Fruit fly (Drosophila melanogaster): ENCODE data around the gene hng3.

The hng3 gene

DNA sequence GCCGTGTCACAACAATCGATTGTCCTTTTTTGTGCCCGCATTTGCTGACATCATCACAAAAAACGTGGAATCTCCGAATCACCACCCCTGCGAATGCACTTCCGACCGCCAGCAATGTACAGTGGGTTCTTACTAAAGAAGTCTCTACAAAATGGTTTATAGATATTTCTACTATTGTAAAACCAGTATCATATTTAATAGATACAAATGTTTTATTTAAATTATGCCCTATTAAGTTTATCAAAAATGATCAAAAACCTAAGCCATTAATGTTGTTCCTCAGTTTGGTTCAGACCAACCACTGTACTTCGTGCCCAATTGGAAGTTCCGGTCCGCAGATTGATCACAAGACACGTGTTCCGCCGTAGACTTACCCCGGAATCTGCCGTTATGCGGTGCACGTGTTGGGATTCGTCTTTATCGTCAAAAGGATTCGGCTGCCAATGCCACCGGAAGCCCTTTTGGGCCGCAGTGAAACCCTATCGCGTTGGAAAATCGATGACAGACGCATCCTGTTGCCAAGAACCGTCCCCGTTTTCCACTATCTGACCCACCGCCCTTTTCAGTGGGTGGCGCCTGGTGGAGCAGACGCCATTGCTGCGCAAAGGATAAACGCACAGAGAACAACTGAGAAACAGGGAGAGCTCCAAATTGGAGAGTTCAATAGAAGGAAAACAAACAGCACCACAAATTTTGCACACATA lies 49.4 kb upstream of the hng3 start (continued):
- no peak for TF ChIP-seq HLHmδ (GFP tag; optimal IDR thresholded peaks at IDR 0.05)
- TF ChIP-seq HLH4C (GFP tag; IDR thresholded peaks at IDR 0.05; ENCODE audit: partially characterized antibody) = no peak
- no peak for TF ChIP-seq sqz (GFP tag; optimal IDR thresholded peaks at IDR 0.05)
- no peak for TF ChIP-seq CG4328 (GFP tag; optimal IDR thresholded peaks at IDR 0.05)
- peak; percentile 3 for TF ChIP-seq caup (GFP tag; optimal IDR thresholded peaks at IDR 0.05; ENCODE audit: severe bottlenecking)
- peak; percentile 11 for TF ChIP-seq Hmr (GFP tag; optimal IDR thresholded peaks at IDR 0.05)
- TF ChIP-seq lilli (GFP tag; optimal IDR thresholded peaks at IDR 0.05) = no peak
- no peak for TF ChIP-seq CG10321 (GFP tag; IDR thresholded peaks at IDR 0.05)
- peak; percentile 0 for TF ChIP-seq Deaf1 (tag; optimal IDR thresholded peaks at IDR 0.05)
- TF ChIP-seq Gug (GFP tag; IDR thresholded peaks at IDR 0.05) = 0 out of 4 replicates have a peak, but pooled peaks have one; percentile 3
- no peak for TF ChIP-seq CG13894 (tag; optimal IDR thresholded peaks at IDR 0.05)
- TF ChIP-seq dysf (GFP tag; IDR thresholded peaks at IDR 0.05) = no peak
- no peak for TF ChIP-seq tup (GFP tag; optimal IDR thresholded peaks at IDR 0.05)
- TF ChIP-seq ftz-f1 (GFP tag; optimal IDR thresholded peaks at IDR 0.05) = no peak
- no peak for TF ChIP-seq disco-r (GFP tag; optimal IDR thresholded peaks at IDR 0.05)
- TF ChIP-seq sd (tag; optimal IDR thresholded peaks at IDR 0.05) = no peak
- peak; percentile 19 for TF ChIP-seq tap (tag; optimal IDR thresholded peaks at IDR 0.05)
- TF ChIP-seq ara (GFP tag; IDR thresholded peaks at IDR 0.05) = peak; percentile 44; the same call in 1 of the 2 replicates
- no peak for TF ChIP-seq CG16779 (GFP tag; IDR thresholded peaks at IDR 0.05)
- TF ChIP-seq Rx (GFP tag; IDR thresholded peaks at IDR 0.05) = no peak
- no peak for TF ChIP-seq rib (GFP tag; IDR thresholded peaks at IDR 0.05)
- no peak for TF ChIP-seq CG7372 (GFP tag; IDR thresholded peaks at IDR 0.05)
- no peak for TF ChIP-seq Sry-β (GFP tag; optimal IDR thresholded peaks at IDR 0.05)
- no peak for TF ChIP-seq CTCF (GFP tag; optimal IDR thresholded peaks at IDR 0.05)
- no peak for TF ChIP-seq CG6272 (GFP tag; IDR thresholded peaks at IDR 0.05)
- TF ChIP-seq vfl (GFP tag; optimal IDR thresholded peaks at IDR 0.05) = no peak
- TF ChIP-seq nmo (GFP tag; optimal IDR thresholded peaks at IDR 0.05) = peak; percentile 37
- TF ChIP-seq twi (tag; optimal IDR thresholded peaks at IDR 0.05) = peak; percentile 7
- no peak for TF ChIP-seq Aef1 (GFP tag; IDR thresholded peaks at IDR 0.05)
- TF ChIP-seq CG16813 (GFP tag; IDR thresholded peaks at IDR 0.05; ENCODE audit: partially characterized antibody) = no peak
- no peak for TF ChIP-seq CG4617 (GFP tag; optimal IDR thresholded peaks at IDR 0.05; ENCODE audit: borderline replicate concordance)
- no peak for TF ChIP-seq CG4282 (GFP tag; optimal IDR thresholded peaks at IDR 0.05)
- no peak for TF ChIP-seq CG3847 (GFP tag; IDR thresholded peaks at IDR 0.05)
- TF ChIP-seq E2f1 (GFP tag; IDR thresholded peaks at IDR 0.05) = peak; percentile 17; the same call in 1 of the 2 replicates
- TF ChIP-seq Opbp (GFP tag; IDR thresholded peaks at IDR 0.05; ENCODE audit: partially characterized antibody) = no peak
- no peak for TF ChIP-seq Atf3 (GFP tag; optimal IDR thresholded peaks at IDR 0.05)
- peak; percentile 70 for TF ChIP-seq CG18262 (tag; optimal IDR thresholded peaks at IDR 0.05)
- no peak for TF ChIP-seq YL-1 (GFP tag; optimal IDR thresholded peaks at IDR 0.05)
- TF ChIP-seq bsh (GFP tag; optimal IDR thresholded peaks at IDR 0.05) = peak in 1 of 2 experiments; percentile 65
- TF ChIP-seq Ssrp (tag; optimal IDR thresholded peaks at IDR 0.05) = peak; percentile 23
- TF ChIP-seq yki (optimal IDR thresholded peaks at IDR 0.05) = no peak
- TF ChIP-seq Myb (GFP tag; optimal IDR thresholded peaks at IDR 0.05) = no peak
- no peak for TF ChIP-seq CG1792 (GFP tag; optimal IDR thresholded peaks at IDR 0.05)

Measured in whole organism, embryonic.